Fruit fly (Drosophila melanogaster) whole organism, embryonic: ENCODE results near the gene MRP.
A peak's percentile ranks its signal among the peaks of the same experiment; 100 is the strongest.

Source experiments
- CG10654 ChIP-seq: fragments of 200-800 bp; sonication (Bioruptor generic); optimal IDR thresholded peaks from 2 replicates; lab custom pipeline; 2016; ENCODE audit warnings: missing biosample characterization, missing genetic modification characterization
- CG12236 ChIP-seq: fragments of 200-800 bp; sonication (Bioruptor generic); optimal IDR thresholded peaks from 2 replicates; lab custom pipeline; 2016; ENCODE audit warnings: missing biosample characterization, missing genetic modification characterization
- CG1603 ChIP-seq: fragments of 200-800 bp; sonication (Bioruptor generic); optimal IDR thresholded peaks from 2 replicates; lab custom pipeline; 2019; ENCODE audit warnings: missing biosample characterization, mild to moderate bottlenecking, missing genetic modification characterization, moderate library complexity
- CG2120 ChIP-seq: fragments of 200-800 bp; sonication (Bioruptor generic); optimal IDR thresholded peaks from 3 replicates; lab custom pipeline; 2016; ENCODE audit warnings: missing biosample characterization, missing genetic modification characterization
- CG2889 ChIP-seq: fragments of 200-800 bp; sonication (Bioruptor generic); IDR thresholded peaks from 3 replicates; pipeline ENCODE4 v1.3.6; 2022; ENCODE audit warnings: missing biosample characterization, missing genetic modification characterization
- CG31224 ChIP-seq: fragments of 200-800 bp; sonication (Bioruptor generic); IDR thresholded peaks from 2 replicates; pipeline ENCODE4 v1.3.6; 2022; ENCODE audit warnings: missing biosample characterization, missing genetic modification characterization
- CG32772 ChIP-seq: fragments of 200-800 bp; sonication (Bioruptor generic); IDR thresholded peaks from 2 replicates; pipeline ENCODE4 v1.3.6; 2022; ENCODE audit warnings: missing biosample characterization, missing genetic modification characterization
- CG43689 ChIP-seq: fragments of 200-800 bp; sonication (Bioruptor generic); IDR thresholded peaks from 2 replicates; pipeline ENCODE4 v1.3.6; 2022; ENCODE audit warnings: missing biosample characterization, missing genetic modification characterization
- CG4730 ChIP-seq: fragments of 200-800 bp; sonication (Bioruptor generic); IDR thresholded peaks from 2 replicates; pipeline ENCODE4 v1.3.6; 2022; ENCODE audit warnings: missing biosample characterization, missing genetic modification characterization
- CG4820 ChIP-seq: fragments of 200-800 bp; sonication (Bioruptor generic); optimal IDR thresholded peaks from 3 replicates; lab custom pipeline; 2016; ENCODE audit warnings: missing biosample characterization, missing genetic modification characterization
- CG4854 ChIP-seq: fragments of 200-800 bp; sonication (Bioruptor generic); optimal IDR thresholded peaks from 2 replicates; lab custom pipeline; 2016; ENCODE audit warnings: missing biosample characterization, missing genetic modification characterization, inconsistent platforms
- CG7745 ChIP-seq: fragments of 200-800 bp; sonication (Bioruptor generic); optimal IDR thresholded peaks from 2 replicates; lab custom pipeline; 2018; ENCODE audit warnings: missing biosample characterization, mild to moderate bottlenecking, missing genetic modification characterization, moderate library complexity
- CG7786 ChIP-seq: fragments of 200-800 bp; sonication (Bioruptor generic); optimal IDR thresholded peaks from 2 replicates; lab custom pipeline; 2016; ENCODE audit warnings: missing biosample characterization, missing genetic modification characterization
- CTCF ChIP-seq: fragments of 200-800 bp; sonication (Bioruptor generic); optimal IDR thresholded peaks from 2 replicates; lab custom pipeline; 2017; ENCODE audit warnings: missing biosample characterization, mild to moderate bottlenecking, missing genetic modification characterization, moderate library complexity
- CoRest ChIP-seq: fragments of 200-800 bp; sonication (Bioruptor generic); optimal IDR thresholded peaks from 3 replicates; lab custom pipeline; 2018; ENCODE audit warnings: missing biosample characterization, mild to moderate bottlenecking, missing genetic modification characterization, moderate library complexity
- CrebB ChIP-seq: fragments of 200-800 bp; sonication (Bioruptor generic); optimal IDR thresholded peaks from 3 replicates; lab custom pipeline; 2018; ENCODE audit warnings: missing biosample characterization, mild to moderate bottlenecking, missing genetic modification characterization
- D ChIP-seq, 2 experiments: fragments of 200-800 bp in 1 of 2; fragments of >200 bp in 1 of 2; sonication (Bioruptor generic) in 1 of 2; optimal IDR thresholded peaks; 2 replicates in 1 of 2; 3 replicates in 1 of 2; lab custom pipeline; 2017; ENCODE audit warnings: mild to moderate bottlenecking in 1 of 2, missing biosample characterization in 1 of 2, missing genetic modification characterization in 1 of 2, missing genetic modification reagents in 1 of 2
- Dbx ChIP-seq: fragments of 200-800 bp; sonication (Bioruptor generic); IDR thresholded peaks from 3 replicates; pipeline ENCODE4 v1.3.6; 2022; ENCODE audit warnings: missing biosample characterization, missing genetic modification characterization
- Dll ChIP-seq: fragments of 200-800 bp; sonication (Bioruptor generic); IDR thresholded peaks from 4 replicates; pipeline ENCODE4 v1.3.6; 2022; ENCODE audit warnings: missing biosample characterization, missing genetic modification characterization; ENCODE audit not compliant: partially characterized antibody
- Doc3 ChIP-seq: fragments of 200-800 bp; sonication (Bioruptor generic); IDR thresholded peaks from 3 replicates; pipeline ENCODE4 v1.3.6; 2022; ENCODE audit warnings: missing biosample characterization, missing genetic modification characterization; ENCODE audit not compliant: partially characterized antibody
- H2.0 ChIP-seq: fragments of 200-800 bp; sonication (Bioruptor generic); IDR thresholded peaks from 2 replicates; pipeline ENCODE4 v1.3.6; 2022; ENCODE audit warnings: missing biosample characterization, missing genetic modification characterization
- HHEX ChIP-seq: fragments of 200-800 bp; sonication (Bioruptor generic); optimal IDR thresholded peaks from 3 replicates; lab custom pipeline; 2017; ENCODE audit warnings: missing biosample characterization, mild to moderate bottlenecking, missing genetic modification characterization, missing genetic modification reagents
- Hmx ChIP-seq: fragments of 200-800 bp; sonication (Bioruptor generic); optimal IDR thresholded peaks from 2 replicates; lab custom pipeline; 2016; ENCODE audit warnings: missing biosample characterization, missing genetic modification characterization
- Hr78 ChIP-seq, 2 experiments: fragments of 200-800 bp in 1 of 2; fragments of >200 bp in 1 of 2; sonication (Bioruptor generic) in 1 of 2; optimal IDR thresholded peaks; 2 replicates each; lab custom pipeline; 2017 to 2019; ENCODE audit warnings: missing biosample characterization in 2 of 2, missing genetic modification characterization in 2 of 2, mild to moderate bottlenecking in 1 of 2, moderate library complexity in 1 of 2
- MBD-R2 ChIP-seq: fragments of 200-800 bp; sonication (Bioruptor generic); IDR thresholded peaks from 2 replicates; pipeline ENCODE4 v1.3.6; 2022; ENCODE audit warnings: missing biosample characterization, missing genetic modification characterization
- Oli ChIP-seq: fragments of 200-800 bp; sonication (Bioruptor generic); optimal IDR thresholded peaks from 2 replicates; lab custom pipeline; 2018; ENCODE audit warnings: missing biosample characterization, mild to moderate bottlenecking, missing genetic modification characterization, moderate library complexity
- PHDP ChIP-seq: fragments of 200-800 bp; sonication (Bioruptor generic); optimal IDR thresholded peaks from 3 replicates; lab custom pipeline; 2018; ENCODE audit warnings: missing biosample characterization, mild to moderate bottlenecking, missing genetic modification characterization, moderate library complexity
- Pdp1 ChIP-seq, 2 experiments: fragments of 200-800 bp; sonication (Bioruptor generic); optimal IDR thresholded peaks; 3 replicates each; lab custom pipeline; 2016; ENCODE audit warnings: missing biosample characterization in 2 of 2, missing genetic modification characterization in 2 of 2, mild to moderate bottlenecking in 1 of 2, moderate library complexity in 1 of 2
- Side ChIP-seq: fragments of 200-800 bp; sonication (Bioruptor generic); optimal IDR thresholded peaks from 2 replicates; lab custom pipeline; 2016; ENCODE audit warnings: missing biosample characterization, missing genetic modification characterization
- Sin3A ChIP-seq: fragments of >200 bp; optimal IDR thresholded peaks from 2 replicates; lab custom pipeline; 2018
- Taf1 ChIP-seq: fragments of 200-800 bp; sonication (Bioruptor generic); IDR thresholded peaks from 2 replicates; pipeline ENCODE4 v1.3.6; 2022; ENCODE audit warnings: missing biosample characterization, missing genetic modification characterization
- Vsx1 ChIP-seq: fragments of 200-800 bp; sonication (Bioruptor generic); optimal IDR thresholded peaks from 2 replicates; lab custom pipeline; 2017; ENCODE audit warnings: missing biosample characterization, mild to moderate bottlenecking, missing genetic modification characterization, missing genetic modification reagents
- ci ChIP-seq: fragments of 200-800 bp; sonication (Bioruptor generic); IDR thresholded peaks from 3 replicates; pipeline ENCODE4 v1.3.6; 2022; ENCODE audit warnings: missing biosample characterization, missing genetic modification characterization
- crc ChIP-seq: fragments of 200-800 bp; sonication (Bioruptor generic); optimal IDR thresholded peaks from 2 replicates; lab custom pipeline; 2016; ENCODE audit warnings: missing biosample characterization, missing genetic modification characterization
- dati ChIP-seq: fragments of 200-800 bp; sonication (Bioruptor generic); IDR thresholded peaks from 2 replicates; pipeline ENCODE4 v1.3.6; 2022; ENCODE audit warnings: missing biosample characterization, missing genetic modification characterization
- dmrt11E ChIP-seq: fragments of 200-800 bp; sonication (Bioruptor generic); optimal IDR thresholded peaks from 3 replicates; lab custom pipeline; 2018; ENCODE audit warnings: missing biosample characterization, mild to moderate bottlenecking, missing genetic modification characterization, moderate library complexity
- dmrt99B ChIP-seq: fragments of 200-800 bp; sonication (Bioruptor generic); optimal IDR thresholded peaks from 2 replicates; lab custom pipeline; 2018; ENCODE audit warnings: missing biosample characterization, mild to moderate bottlenecking, missing genetic modification characterization, moderate library complexity
- jigr1 ChIP-seq: fragments of 200-800 bp; sonication (Bioruptor generic); IDR thresholded peaks from 3 replicates; pipeline ENCODE4 v1.3.6; 2022; ENCODE audit warnings: missing biosample characterization, missing genetic modification characterization
- jumu ChIP-seq: fragments of 200-800 bp; sonication (Bioruptor generic); optimal IDR thresholded peaks from 3 replicates; lab custom pipeline; 2016; ENCODE audit warnings: missing biosample characterization, missing genetic modification characterization
- kay ChIP-seq: fragments of 200-800 bp; sonication (Bioruptor generic); optimal IDR thresholded peaks from 2 replicates; lab custom pipeline; 2016; ENCODE audit warnings: missing biosample characterization, missing genetic modification characterization
- lola ChIP-seq, 3 experiments: fragments of >200 bp in 2 of 3; fragments of 200-800 bp in 1 of 3; sonication (Bioruptor generic) in 1 of 3; optimal IDR thresholded peaks; 2 replicates each; lab custom pipeline; 2017 to 2019; ENCODE audit warnings: missing biosample characterization in 3 of 3, missing genetic modification characterization in 3 of 3, mild to moderate bottlenecking in 1 of 3, moderate library complexity in 1 of 3
- oc ChIP-seq: fragments of 200-800 bp; sonication (Bioruptor generic); optimal IDR thresholded peaks from 2 replicates; lab custom pipeline; 2018; ENCODE audit warnings: missing biosample characterization, mild to moderate bottlenecking, missing genetic modification characterization, moderate library complexity
- odd ChIP-seq: fragments of 200-800 bp; sonication (Bioruptor generic); optimal IDR thresholded peaks from 2 replicates; lab custom pipeline; 2017; ENCODE audit warnings: missing biosample characterization, mild to moderate bottlenecking, missing genetic modification characterization
- pita ChIP-seq: fragments of 200-800 bp; sonication (Bioruptor generic); optimal IDR thresholded peaks from 2 replicates; lab custom pipeline; 2017; ENCODE audit warnings: missing biosample characterization, mild to moderate bottlenecking, missing genetic modification characterization
- pros ChIP-seq: fragments of 200-800 bp; sonication (Bioruptor generic); optimal IDR thresholded peaks from 3 replicates; lab custom pipeline; 2019; ENCODE audit warnings: missing biosample characterization, mild to moderate bottlenecking, missing genetic modification characterization, moderate library complexity
- slp2 ChIP-seq: fragments of 200-800 bp; sonication (Bioruptor generic); optimal IDR thresholded peaks from 2 replicates; lab custom pipeline; 2016; ENCODE audit warnings: missing biosample characterization, missing genetic modification characterization
- ssp ChIP-seq: fragments of 200-800 bp; sonication (Bioruptor generic); IDR thresholded peaks from 2 replicates; pipeline ENCODE4 v1.3.6; 2022; ENCODE audit warnings: missing biosample characterization, missing genetic modification characterization
- tap ChIP-seq: fragments of 200-800 bp; optimal IDR thresholded peaks from 3 replicates; lab custom pipeline; 2019; ENCODE audit warnings: missing biosample characterization, mild to moderate bottlenecking, missing genetic modification characterization, moderate library complexity
- wdn ChIP-seq: fragments of 200-800 bp; sonication (Bioruptor generic); IDR thresholded peaks from 2 replicates; pipeline ENCODE4 v1.3.6; 2022; ENCODE audit warnings: missing biosample characterization, missing genetic modification characterization

MRP gene

dm6 chr2L:12720430-12721396, 1.9 kb downstream of the MRP start (continued):
- TF ChIP-seq CG4730 (GFP tag; lab: Robert Waterston, UW) (peak; percentile 48; the same call in 1 of the 2 replicates), Vsx1 (GFP tag; lab: Kevin White, UChicago) (no peak), Dbx (GFP tag; lab: Robert Waterston, UW) (peak; percentile 82), Taf1 (GFP tag; lab: Robert Waterston, UW) (peak; percentile 32; the same call in 1 of the 2 replicates), CG12236 (GFP tag; lab: Kevin White, UChicago) (no peak), CG4820 (GFP tag; lab: Kevin White, UChicago) (peak; percentile 34), CG43689 (no peak), CTCF (no peak), dmrt11E (tag; lab: Kevin White, UChicago) (no peak), oc (tag; lab: Kevin White, UChicago) (no peak), CG2889 (no peak), Hr78 (GFP tag; optimal IDR thresholded peaks at IDR 0.05; lab: Kevin White, UChicago) (no peak), dmrt99B (peak; percentile 57), CrebB (tag; lab: Kevin White, UChicago) (no peak), Doc3 (no peak), HHEX (GFP tag; lab: Kevin White, UChicago) (peak; percentile 8), slp2 (GFP tag; lab: Kevin White, UChicago) (no peak), Sin3A (lab: Kevin White, UChicago) (no peak), pita (GFP tag; lab: Kevin White, UChicago) (no peak), ssp (no peak), kay (GFP tag; lab: Kevin White, UChicago) (peak; percentile 23), pros (GFP tag; lab: Kevin White, UChicago) (no peak), ci (GFP tag; lab: Robert Waterston, UW) (peak; percentile 63; the same call in 2 of the 3 replicates), CG7786 (GFP tag; lab: Kevin White, UChicago) (peak; percentile 16), MBD-R2 (peak; percentile 37), Hmx (GFP tag; lab: Kevin White, UChicago) (peak; percentile 24), CG32772 (GFP tag; lab: Robert Waterston, UW) (0 out of 2 replicates have a peak, but pooled peaks have one; percentile 59), CG1603 (tag; lab: Kevin White, UChicago) (peak; percentile 27), CG4854 (GFP tag; lab: Kevin White, UChicago) (no peak), wdn (GFP tag; lab: Robert Waterston, UW) (peak; percentile 16; the same call in 1 of the 2 replicates)

- TF ChIP-seq lola (GFP tag; optimal IDR thresholded peaks at IDR 0.05; lab: Kevin White, UChicago) (peak in 1 of 3 experiments; percentile 96), crc (peak; percentile 82), Pdp1 (GFP tag; optimal IDR thresholded peaks at IDR 0.05; lab: Kevin White, UChicago) (peak; percentile 88 to 95), CG31224 (GFP tag; lab: Robert Waterston, UW) (peak; percentile 93), Oli (tag; lab: Kevin White, UChicago) (peak; percentile 94), odd (peak; percentile 67), D (optimal IDR thresholded peaks at IDR 0.05; lab: Kevin White, UChicago) (no peak), D (GFP tag; optimal IDR thresholded peaks at IDR 0.05; lab: Kevin White, UChicago) (peak; percentile 92), CG2120 (GFP tag; lab: Kevin White, UChicago) (peak; percentile 97), tap (peak; percentile 85), Dll (no peak), Side (peak; percentile 86), jigr1 (GFP tag; lab: Robert Waterston, UW) (peak; percentile 90), PHDP (tag; lab: Kevin White, UChicago) (peak; percentile 92), CG7745 (tag; lab: Kevin White, UChicago) (no peak), H2.0 (GFP tag; lab: Robert Waterston, UW) (peak; percentile 92), jumu (GFP tag; lab: Kevin White, UChicago) (peak; percentile 90), CG10654 (GFP tag; lab: Kevin White, UChicago) (peak; percentile 92), CoRest (tag; lab: Kevin White, UChicago) (peak; percentile 98), dati (peak; percentile 78; the same call in 1 of the 2 replicates)
Measured at dm6 chr2L:12721794-12722315, 3.0 kb downstream of the MRP start, which contains the start of gene Pih1D1. TSS of gene Pih1D1 (minus strand) at chr2L:12721843.
